Fruit fly (Drosophila melanogaster): ENCODE data around the gene CG12091.

Gene CG12091

dm6 chr3L:1538314-1538854 lies 1.7 kb upstream of the CG12091 start:
- TF ChIP-seq ey (GFP tag; optimal IDR thresholded peaks at IDR 0.05) (no peak), psq (GFP tag; optimal IDR thresholded peaks at IDR 0.05) (no peak), woc (GFP tag; optimal IDR thresholded peaks at IDR 0.05) (no peak), Dif (GFP tag; optimal IDR thresholded peaks at IDR 0.05; ENCODE audit: partially characterized antibody) (no peak), jim (GFP tag; optimal IDR thresholded peaks at IDR 0.05) (no peak)

dm6 chr3L:1537353-1537752 lies 718 bp upstream of the CG12091 start:
- no peak for TF ChIP-seq jim (GFP tag; optimal IDR thresholded peaks at IDR 0.05)
- no peak for TF ChIP-seq ey (GFP tag; optimal IDR thresholded peaks at IDR 0.05)
- no peak for TF ChIP-seq tai (GFP tag; optimal IDR thresholded peaks at IDR 0.05)
- TF ChIP-seq fru (GFP tag; optimal IDR thresholded peaks at IDR 0.05), result no peak
- no peak for TF ChIP-seq h (GFP tag; optimal IDR thresholded peaks at IDR 0.05)
- no peak for TF ChIP-seq Mio (GFP tag; optimal IDR thresholded peaks at IDR 0.05)
- no peak for TF ChIP-seq lola (GFP tag; optimal IDR thresholded peaks at IDR 0.05)
- no peak for TF ChIP-seq CrebA (GFP tag; optimal IDR thresholded peaks at IDR 0.05; ENCODE audit: borderline replicate concordance)
- TF ChIP-seq GATAd (GFP tag; optimal IDR thresholded peaks at IDR 0.05), result no peak
- TF ChIP-seq OdsH (GFP tag; optimal IDR thresholded peaks at IDR 0.05), result no peak
- no peak for TF ChIP-seq Myc (optimal IDR thresholded peaks at IDR 0.05)
- TF ChIP-seq rgr (GFP tag; optimal IDR thresholded peaks at IDR 0.05), result no peak
- no peak for TF ChIP-seq dsf (GFP tag; optimal IDR thresholded peaks at IDR 0.05; ENCODE audit: borderline replicate concordance)
- no peak for TF ChIP-seq HLH106 (tag; optimal IDR thresholded peaks at IDR 0.05)

dm6 chr3L:1533699-1534431 lies 2.8 kb downstream of the CG12091 start, which contains the start of gene Iml1:
Gene Iml1 (minus strand): TSS chr3L:1534034.
- TF ChIP-seq woc (GFP tag; optimal IDR thresholded peaks at IDR 0.05), result no peak
- peak; percentile 5 for TF ChIP-seq OdsH (GFP tag; optimal IDR thresholded peaks at IDR 0.05)
- TF ChIP-seq Myc (optimal IDR thresholded peaks at IDR 0.05), result no peak
- peak; percentile 49 for TF ChIP-seq HLH106 (tag; optimal IDR thresholded peaks at IDR 0.05)
- TF ChIP-seq GATAd (GFP tag; optimal IDR thresholded peaks at IDR 0.05), result no peak
- TF ChIP-seq ey (GFP tag; optimal IDR thresholded peaks at IDR 0.05), result no peak
- TF ChIP-seq Dfd (GFP tag; optimal IDR thresholded peaks at IDR 0.05), result no peak
- TF ChIP-seq brk (GFP tag; optimal IDR thresholded peaks at IDR 0.05), result no peak
- no peak for TF ChIP-seq N (GFP tag; optimal IDR thresholded peaks at IDR 0.05)
- no peak for TF ChIP-seq usp (GFP tag; optimal IDR thresholded peaks at IDR 0.05)
- TF ChIP-seq psq (GFP tag; optimal IDR thresholded peaks at IDR 0.05), result peak; percentile 88
- TF ChIP-seq br (GFP tag; optimal IDR thresholded peaks at IDR 0.05), result no peak
- TF ChIP-seq Hr78 (GFP tag; optimal IDR thresholded peaks at IDR 0.05), result no peak
- TF ChIP-seq Sp1 (GFP tag; optimal IDR thresholded peaks at IDR 0.05), result no peak
- TF ChIP-seq sv (GFP tag; optimal IDR thresholded peaks at IDR 0.05), result no peak
- TF ChIP-seq lola (GFP tag; optimal IDR thresholded peaks at IDR 0.05), result no peak
- TF ChIP-seq Hnf4 (GFP tag; optimal IDR thresholded peaks at IDR 0.05), result no peak
- TF ChIP-seq rgr (GFP tag; optimal IDR thresholded peaks at IDR 0.05), result no peak

- TF ChIP-seq lola (GFP tag; optimal IDR thresholded peaks at IDR 0.05) (no peak), sage (GFP tag; optimal IDR thresholded peaks at IDR 0.05) (no peak), jim (GFP tag; optimal IDR thresholded peaks at IDR 0.05) (no peak), usp (GFP tag; optimal IDR thresholded peaks at IDR 0.05) (no peak), Hr83 (GFP tag; optimal IDR thresholded peaks at IDR 0.05; ENCODE audit: poor library complexity, severe bottlenecking) (no peak), tai (GFP tag; optimal IDR thresholded peaks at IDR 0.05) (no peak), Rel (GFP tag; optimal IDR thresholded peaks at IDR 0.05) (no peak), Rel (tag; optimal IDR thresholded peaks at IDR 0.05) (no peak), OdsH (GFP tag; optimal IDR thresholded peaks at IDR 0.05) (no peak), Vsx2 (GFP tag; optimal IDR thresholded peaks at IDR 0.05; ENCODE audit: partially characterized antibody) (no peak), Sp1 (GFP tag; optimal IDR thresholded peaks at IDR 0.05) (no peak), fru (GFP tag; optimal IDR thresholded peaks at IDR 0.05) (no peak)
These were observed 5.5 kb downstream of the CG12091 start, which contains the start of gene Ir62a for dm6 chr3L:1531159-1531558. Gene Ir62a (minus strand): TSS chr3L:1531259.
